Fruit fly (Drosophila melanogaster) whole organism, embryonic: ENCODE measurements around the gene CG11164.

ENCODE experiments used
- Adf1 ChIP-seq: fragments of 200-800 bp; sonication (Bioruptor generic); IDR thresholded peaks from 2 replicates; pipeline ENCODE4 v1.3.6; 2022; ENCODE audit warnings: missing biosample characterization, missing genetic modification characterization
- BtbVII ChIP-seq: fragments of 200-800 bp; sonication (Bioruptor generic); optimal IDR thresholded peaks from 3 replicates; lab custom pipeline; 2017; ENCODE audit warnings: missing biosample characterization, mild to moderate bottlenecking, missing genetic modification characterization
- CG10565 ChIP-seq: fragments of 200-800 bp; sonication (Bioruptor generic); optimal IDR thresholded peaks from 3 replicates; lab custom pipeline; 2016; ENCODE audit warnings: missing biosample characterization, mild to moderate bottlenecking, missing genetic modification characterization
- CG12155 ChIP-seq: fragments of 200-800 bp; sonication (Bioruptor generic); optimal IDR thresholded peaks from 3 replicates; lab custom pipeline; 2016; ENCODE audit warnings: missing biosample characterization, missing genetic modification characterization
- CG17359 ChIP-seq: fragments of 200-800 bp; sonication (Bioruptor generic); optimal IDR thresholded peaks from 3 replicates; lab custom pipeline; 2018; ENCODE audit warnings: missing biosample characterization, mild to moderate bottlenecking, missing genetic modification characterization, moderate library complexity
- CG1792 ChIP-seq: fragments of 200-800 bp; sonication (Bioruptor generic); optimal IDR thresholded peaks from 2 replicates; lab custom pipeline; 2016; ENCODE audit warnings: missing biosample characterization, missing genetic modification characterization
- CG18599 ChIP-seq: fragments of 200-800 bp; sonication (Bioruptor generic); optimal IDR thresholded peaks from 3 replicates; lab custom pipeline; 2017; ENCODE audit warnings: missing biosample characterization, missing genetic modification characterization, mild to moderate bottlenecking, moderate library complexity, missing genetic modification reagents
- CG32532 ChIP-seq: fragments of 200-800 bp; sonication (Bioruptor generic); IDR thresholded peaks from 2 replicates; pipeline ENCODE4 v1.3.6; 2022; ENCODE audit warnings: missing biosample characterization, missing genetic modification characterization
- CG33213 ChIP-seq: fragments of 200-800 bp; sonication (Bioruptor generic); optimal IDR thresholded peaks from 3 replicates; lab custom pipeline; 2016; ENCODE audit warnings: missing biosample characterization, missing genetic modification characterization
- CG6765 ChIP-seq: fragments of 200-800 bp; sonication (Bioruptor generic); optimal IDR thresholded peaks from 3 replicates; lab custom pipeline; 2017; ENCODE audit warnings: missing biosample characterization, mild to moderate bottlenecking, missing genetic modification characterization
- CG6791 ChIP-seq: fragments of 200-800 bp; sonication (Bioruptor generic); IDR thresholded peaks from 3 replicates; pipeline ENCODE4 v1.3.6; 2022; ENCODE audit warnings: missing biosample characterization, missing genetic modification characterization; ENCODE audit not compliant: partially characterized antibody
- CG7839 ChIP-seq: fragments of 200-800 bp; sonication (Bioruptor generic); optimal IDR thresholded peaks from 3 replicates; lab custom pipeline; 2018; ENCODE audit warnings: missing biosample characterization, mild to moderate bottlenecking, missing genetic modification characterization, moderate library complexity
- Dip2 ChIP-seq: fragments of 200-800 bp; sonication (Bioruptor generic); IDR thresholded peaks from 2 replicates; pipeline ENCODE4 v1.3.6; 2022; ENCODE audit warnings: missing biosample characterization, missing genetic modification characterization
- Drgx ChIP-seq: fragments of 200-800 bp; sonication (Bioruptor generic); IDR thresholded peaks from 2 replicates; pipeline ENCODE4 v1.3.6; 2022; ENCODE audit warnings: missing biosample characterization, missing genetic modification characterization
- E2f1 ChIP-seq: fragments of 200-800 bp; sonication (Bioruptor generic); IDR thresholded peaks from 2 replicates; pipeline ENCODE4 v1.3.6; 2022; ENCODE audit warnings: missing biosample characterization, missing genetic modification characterization
- Ets97D ChIP-seq: fragments of 200-800 bp; sonication (Bioruptor generic); optimal IDR thresholded peaks from 3 replicates; lab custom pipeline; 2016; ENCODE audit warnings: missing biosample characterization, missing genetic modification characterization
- Lpt ChIP-seq: fragments of >200 bp; optimal IDR thresholded peaks from 2 replicates; lab custom pipeline; 2018; ENCODE audit warnings: missing biosample characterization, missing genetic modification characterization
- MESR4 ChIP-seq: fragments of 200-800 bp; sonication (Bioruptor generic); optimal IDR thresholded peaks from 2 replicates; lab custom pipeline; 2018; ENCODE audit warnings: missing biosample characterization, mild to moderate bottlenecking, missing genetic modification characterization, moderate library complexity
- MTF-1 ChIP-seq: fragments of 200-800 bp; sonication (Bioruptor generic); optimal IDR thresholded peaks from 2 replicates; lab custom pipeline; 2018; ENCODE audit warnings: missing biosample characterization, mild to moderate bottlenecking, missing genetic modification characterization, borderline replicate concordance
- Mrtf ChIP-seq: fragments of 200-800 bp; sonication (Bioruptor generic); IDR thresholded peaks from 3 replicates; pipeline ENCODE4 v1.3.6; 2022; ENCODE audit warnings: missing biosample characterization, missing genetic modification characterization
- Myb ChIP-seq: fragments of 200-800 bp; sonication (Bioruptor generic); optimal IDR thresholded peaks from 2 replicates; lab custom pipeline; 2016; ENCODE audit warnings: missing biosample characterization, missing genetic modification characterization
- Neu2 ChIP-seq: fragments of 200-800 bp; sonication (Bioruptor generic); optimal IDR thresholded peaks from 3 replicates; lab custom pipeline; 2016; ENCODE audit warnings: missing biosample characterization, missing genetic modification characterization, borderline replicate concordance
- Nf-YB ChIP-seq: fragments of 200-800 bp; sonication (Bioruptor generic); optimal IDR thresholded peaks from 3 replicates; lab custom pipeline; 2019; ENCODE audit warnings: missing biosample characterization, mild to moderate bottlenecking, missing genetic modification characterization, moderate library complexity
- Scr ChIP-seq: fragments of 200-800 bp; sonication (Bioruptor generic); IDR thresholded peaks from 2 replicates; pipeline ENCODE4 v1.3.6; 2022; ENCODE audit warnings: missing biosample characterization, missing genetic modification characterization; ENCODE audit not compliant: partially characterized antibody
- ab ChIP-seq: fragments of 200-800 bp; sonication (Bioruptor generic); optimal IDR thresholded peaks from 2 replicates; lab custom pipeline; 2016; ENCODE audit warnings: missing biosample characterization, missing genetic modification characterization
- aop ChIP-seq: fragments of 200-800 bp; sonication (Bioruptor generic); IDR thresholded peaks from 2 replicates; pipeline ENCODE4 v1.3.6; 2022; ENCODE audit warnings: missing biosample characterization, missing genetic modification characterization
- ash1 ChIP-seq: fragments of 200-800 bp; sonication (Bioruptor generic); optimal IDR thresholded peaks from 2 replicates; lab custom pipeline; 2018; ENCODE audit warnings: missing biosample characterization, mild to moderate bottlenecking, missing genetic modification characterization
- bcd ChIP-seq: fragments of 200-800 bp; sonication (Bioruptor generic); optimal IDR thresholded peaks from 2 replicates; lab custom pipeline; 2017; ENCODE audit warnings: missing biosample characterization, mild to moderate bottlenecking, missing genetic modification characterization
- cg ChIP-seq: fragments of 200-800 bp; sonication (Bioruptor generic); optimal IDR thresholded peaks from 3 replicates; lab custom pipeline; 2019; ENCODE audit warnings: missing biosample characterization, mild to moderate bottlenecking, missing genetic modification characterization, moderate library complexity
- cwo ChIP-seq: fragments of 200-800 bp; sonication (Bioruptor generic); optimal IDR thresholded peaks from 3 replicates; lab custom pipeline; 2017; ENCODE audit warnings: missing biosample characterization, missing genetic modification characterization, mild to moderate bottlenecking, moderate library complexity, missing genetic modification reagents
- dan ChIP-seq: fragments of 200-800 bp; sonication (Bioruptor generic); IDR thresholded peaks from 2 replicates; pipeline ENCODE4 v1.3.6; 2022; ENCODE audit warnings: missing biosample characterization, missing genetic modification characterization
- dati ChIP-seq: fragments of 200-800 bp; sonication (Bioruptor generic); IDR thresholded peaks from 2 replicates; pipeline ENCODE4 v1.3.6; 2022; ENCODE audit warnings: missing biosample characterization, missing genetic modification characterization
- dmrt11E ChIP-seq: fragments of 200-800 bp; sonication (Bioruptor generic); optimal IDR thresholded peaks from 3 replicates; lab custom pipeline; 2018; ENCODE audit warnings: missing biosample characterization, mild to moderate bottlenecking, missing genetic modification characterization, moderate library complexity
- fd102C ChIP-seq: fragments of 200-800 bp; sonication (Bioruptor generic); optimal IDR thresholded peaks from 2 replicates; lab custom pipeline; 2018; ENCODE audit warnings: missing biosample characterization, mild to moderate bottlenecking, missing genetic modification characterization, moderate library complexity
- gt ChIP-seq: fragments of 200-800 bp; sonication (Bioruptor generic); IDR thresholded peaks from 2 replicates; pipeline ENCODE4 v1.3.6; 2022; ENCODE audit warnings: missing biosample characterization, missing genetic modification characterization
- hb ChIP-seq: fragments of 200-800 bp; sonication (Bioruptor generic); IDR thresholded peaks from 3 replicates; pipeline ENCODE4 v1.3.6; 2022; ENCODE audit warnings: missing biosample characterization, missing genetic modification characterization; ENCODE audit not compliant: partially characterized antibody
- hkb ChIP-seq, 2 experiments: fragments of 200-800 bp in 1 of 2; fragments of >200 bp in 1 of 2; sonication (Bioruptor generic) in 1 of 2; IDR thresholded peaks in 1 of 2; optimal IDR thresholded peaks in 1 of 2; 2 replicates each; pipeline versions ENCODE4 v1.3.6 to Lab custom; 2017 to 2022; ENCODE audit warnings: missing biosample characterization in 1 of 2, missing genetic modification characterization in 1 of 2
- odd ChIP-seq: fragments of 200-800 bp; sonication (Bioruptor generic); optimal IDR thresholded peaks from 2 replicates; lab custom pipeline; 2017; ENCODE audit warnings: missing biosample characterization, mild to moderate bottlenecking, missing genetic modification characterization
- pho ChIP-seq: fragments of 200-800 bp; sonication (Bioruptor generic); optimal IDR thresholded peaks from 2 replicates; lab custom pipeline; 2016; ENCODE audit warnings: missing biosample characterization, missing genetic modification characterization
- ranshi ChIP-seq: fragments of 200-800 bp; sonication (Bioruptor generic); IDR thresholded peaks from 2 replicates; pipeline ENCODE4 v1.3.6; 2022; ENCODE audit warnings: missing biosample characterization, missing genetic modification characterization
- rib ChIP-seq: fragments of 200-800 bp; sonication (Bioruptor generic); IDR thresholded peaks from 2 replicates; pipeline ENCODE4 v1.3.6; 2022; ENCODE audit warnings: missing biosample characterization, missing genetic modification characterization
- scrt ChIP-seq: fragments of 200-800 bp; sonication (Bioruptor generic); optimal IDR thresholded peaks from 2 replicates; lab custom pipeline; 2018; ENCODE audit warnings: missing biosample characterization, mild to moderate bottlenecking, missing genetic modification characterization, moderate library complexity
- slou ChIP-seq: fragments of 200-800 bp; sonication (Bioruptor generic); optimal IDR thresholded peaks from 3 replicates; lab custom pipeline; 2016; ENCODE audit warnings: missing biosample characterization, missing genetic modification characterization
- sob ChIP-seq: fragments of 200-800 bp; sonication (Bioruptor generic); IDR thresholded peaks from 2 replicates; pipeline ENCODE4 v1.3.6; 2022; ENCODE audit warnings: missing biosample characterization, missing genetic modification characterization
- sqz ChIP-seq: fragments of 200-800 bp; sonication (Bioruptor generic); optimal IDR thresholded peaks from 3 replicates; lab custom pipeline; 2018; ENCODE audit warnings: missing biosample characterization, mild to moderate bottlenecking, missing genetic modification characterization
- tgo ChIP-seq: fragments of 200-800 bp; sonication (Bioruptor generic); IDR thresholded peaks from 3 replicates; pipeline ENCODE4 v1.3.6; 2022; ENCODE audit warnings: missing biosample characterization, missing genetic modification characterization
- twi ChIP-seq: fragments of 200-800 bp; optimal IDR thresholded peaks from 2 replicates; lab custom pipeline; 2019; ENCODE audit warnings: missing biosample characterization, mild to moderate bottlenecking, missing genetic modification characterization, moderate library complexity
- unc-4 ChIP-seq: fragments of 200-800 bp; sonication (Bioruptor generic); IDR thresholded peaks from 2 replicates; pipeline ENCODE4 v1.3.6; 2022; ENCODE audit warnings: missing biosample characterization, missing genetic modification characterization; ENCODE audit not compliant: partially characterized antibody
- z ChIP-seq: fragments of 200-800 bp; sonication (Bioruptor generic); IDR thresholded peaks from 3 replicates; pipeline ENCODE4 v1.3.6; 2022; ENCODE audit warnings: missing biosample characterization, missing genetic modification characterization
- zfh2 ChIP-seq: fragments of 200-800 bp; sonication (Bioruptor generic); optimal IDR thresholded peaks from 2 replicates; lab custom pipeline; 2016; ENCODE audit warnings: missing biosample characterization, missing genetic modification characterization

CG11164 gene

dm6 chrX:13630290-13630900 lies 37.4 kb upstream of the CG11164 start (continued):
- TF ChIP-seq ab (GFP tag; lab: Kevin White, UChicago) (no peak), CG17359 (tag; lab: Kevin White, UChicago) (peak; percentile 30), dati (GFP tag; lab: Robert Waterston, UW) (no peak), gt (GFP tag; lab: Robert Waterston, UW) (no peak), bcd (GFP tag; lab: Kevin White, UChicago) (no peak), CG7839 (tag; lab: Kevin White, UChicago) (peak; percentile 48), rib (GFP tag; lab: Robert Waterston, UW) (no peak), odd (GFP tag; lab: Kevin White, UChicago) (no peak), pho (no peak), ranshi (GFP tag; lab: Robert Waterston, UW) (no peak), Neu2 (GFP tag; lab: Kevin White, UChicago) (no peak), unc-4 (GFP tag; lab: Robert Waterston, UW) (no peak), Lpt (GFP tag; lab: Kevin White, UChicago) (no peak), Drgx (GFP tag; lab: Robert Waterston, UW) (0 out of 2 replicates have a peak, but pooled peaks have one; percentile 8), scrt (GFP tag; lab: Kevin White, UChicago) (no peak), MESR4 (no peak), Mrtf (no peak), tgo (no peak), CG18599 (GFP tag; lab: Kevin White, UChicago) (no peak), hkb (optimal IDR thresholded peaks at IDR 0.05; lab: Kevin White, UChicago) (no peak), hkb (GFP tag; IDR thresholded peaks at IDR 0.05; lab: Robert Waterston, UW) (0 out of 2 replicates have a peak, but pooled peaks have one; percentile 13), aop (GFP tag; lab: Robert Waterston, UW) (no peak), Dip2 (GFP tag; lab: Robert Waterston, UW) (no peak), cwo (GFP tag; lab: Kevin White, UChicago) (no peak), CG6765 (no peak), CG10565 (GFP tag; lab: Kevin White, UChicago) (no peak), CG6791 (GFP tag; lab: Robert Waterston, UW) (no peak), dmrt11E (tag; lab: Kevin White, UChicago) (peak; percentile 42), sqz (GFP tag; lab: Kevin White, UChicago) (no peak), CG1792 (GFP tag; lab: Kevin White, UChicago) (no peak), Myb (peak; percentile 12), CG12155 (no peak), hb (GFP tag; lab: Robert Waterston, UW) (no peak), Scr (GFP tag; lab: Robert Waterston, UW) (no peak), E2f1 (GFP tag; lab: Robert Waterston, UW) (no peak), BtbVII (GFP tag; lab: Kevin White, UChicago) (no peak), slou (GFP tag; lab: Kevin White, UChicago) (no peak), fd102C (GFP tag; lab: Kevin White, UChicago) (no peak), dan (GFP tag; lab: Robert Waterston, UW) (no peak), cg (GFP tag; lab: Kevin White, UChicago) (no peak), ash1 (GFP tag; lab: Kevin White, UChicago) (no peak), twi (no peak), MTF-1 (GFP tag; lab: Kevin White, UChicago) (no peak), sob (GFP tag; lab: Robert Waterston, UW) (no peak), z (GFP tag; lab: Robert Waterston, UW) (no peak), Ets97D (GFP tag; lab: Kevin White, UChicago) (no peak), Adf1 (GFP tag; lab: Robert Waterston, UW) (no peak), CG33213 (GFP tag; lab: Kevin White, UChicago) (no peak), Nf-YB (GFP tag; lab: Kevin White, UChicago) (no peak), zfh2 (GFP tag; lab: Kevin White, UChicago) (no peak), CG32532 (GFP tag; lab: Robert Waterston, UW) (no peak)
